Fruit fly (Drosophila melanogaster): ENCODE measurements around the gene sba.

sba gene

DNA sequence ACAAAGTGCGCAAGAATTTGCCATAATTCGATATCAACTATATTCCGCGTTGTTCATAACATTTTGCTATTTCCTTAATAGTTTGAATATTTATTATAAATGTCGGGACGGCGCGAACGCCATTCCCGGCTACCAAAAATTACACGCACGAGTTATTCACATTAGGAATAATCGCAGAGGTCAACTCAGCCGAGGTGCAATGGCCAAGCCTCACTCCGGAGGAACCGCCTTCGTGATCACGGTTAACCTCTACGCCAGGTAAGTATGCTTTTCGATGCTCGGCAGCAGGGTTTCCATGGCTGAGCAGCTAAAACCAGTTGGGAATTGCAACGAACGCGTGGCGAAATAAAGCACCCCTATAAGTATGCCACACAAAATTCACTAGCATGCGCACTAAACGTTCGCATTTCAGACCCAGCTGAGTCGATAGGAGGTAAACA, 63.4 kb downstream of the sba start (continued):
- peak; percentile 66 for TF ChIP-seq tup (GFP tag; optimal IDR thresholded peaks at IDR 0.05)
- TF ChIP-seq ase (GFP tag; IDR thresholded peaks at IDR 0.05), result peak; percentile 60; the same call in 1 of the 3 replicates
- peak; percentile 71 for TF ChIP-seq CG3163 (GFP tag; optimal IDR thresholded peaks at IDR 0.05)
- TF ChIP-seq Dp (GFP tag; optimal IDR thresholded peaks at IDR 0.05), result peak; percentile 11
- TF ChIP-seq bowl (GFP tag; IDR thresholded peaks at IDR 0.05), result peak; percentile 69
- TF ChIP-seq ci (GFP tag; IDR thresholded peaks at IDR 0.05), result peak; percentile 85
- TF ChIP-seq lola (GFP tag; optimal IDR thresholded peaks at IDR 0.05), result peak in 1 of 3 experiments; percentile 16
- TF ChIP-seq CG31224 (GFP tag; IDR thresholded peaks at IDR 0.05), result peak; percentile 37; the same call in 1 of the 2 replicates
- peak; percentile 45 for TF ChIP-seq Nf-YC (tag; optimal IDR thresholded peaks at IDR 0.05)
- TF ChIP-seq CG1602 (GFP tag; optimal IDR thresholded peaks at IDR 0.05), result peak; percentile 44
- TF ChIP-seq CG12391 (tag; optimal IDR thresholded peaks at IDR 0.05), result peak; percentile 32
- TF ChIP-seq E2f2 (GFP tag; IDR thresholded peaks at IDR 0.05), result peak; percentile 42; the same call in 1 of the 2 replicates
- peak; percentile 58; the same call in 2 of the 3 replicates for TF ChIP-seq dysf (GFP tag; IDR thresholded peaks at IDR 0.05)
- peak; percentile 59 for TF ChIP-seq ssp (GFP tag; IDR thresholded peaks at IDR 0.05)
- peak; percentile 55 for TF ChIP-seq CG10543 (GFP tag; optimal IDR thresholded peaks at IDR 0.05)
- peak; percentile 49 for TF ChIP-seq zen (tag; optimal IDR thresholded peaks at IDR 0.05)
- TF ChIP-seq CG5180 (GFP tag; optimal IDR thresholded peaks at IDR 0.05), result peak; percentile 28
- peak; percentile 36 for TF ChIP-seq CG15601 (tag; optimal IDR thresholded peaks at IDR 0.05)
- peak; percentile 65 for TF ChIP-seq fd64A (GFP tag; optimal IDR thresholded peaks at IDR 0.05)
- peak; percentile 66 for TF ChIP-seq Ptx1 (GFP tag; IDR thresholded peaks at IDR 0.05)
- TF ChIP-seq CG17612 (GFP tag; IDR thresholded peaks at IDR 0.05), result peak; percentile 41; the same call in 1 of the 2 replicates
- peak; percentile 83 for TF ChIP-seq CG6791 (GFP tag; IDR thresholded peaks at IDR 0.05; ENCODE audit: partially characterized antibody)
- peak; percentile 28 for TF ChIP-seq CG12236 (GFP tag; optimal IDR thresholded peaks at IDR 0.05)
- peak; percentile 58; the same call in 1 of the 2 replicates for TF ChIP-seq lmd (GFP tag; IDR thresholded peaks at IDR 0.05)
- peak; percentile 3 for TF ChIP-seq CG7556 (GFP tag; optimal IDR thresholded peaks at IDR 0.05)
- TF ChIP-seq dimm (GFP tag; IDR thresholded peaks at IDR 0.05), result peak; percentile 6; the same call in 1 of the 2 replicates
- peak; percentile 90 for TF ChIP-seq Ets65A (GFP tag)
- peak in 1 of 2 experiments; percentile 54 for TF ChIP-seq bsh (GFP tag; optimal IDR thresholded peaks at IDR 0.05)
- peak; percentile 46 for TF ChIP-seq stwl (tag; optimal IDR thresholded peaks at IDR 0.05)
- TF ChIP-seq HmgZ (tag; optimal IDR thresholded peaks at IDR 0.05), result peak; percentile 78
- TF ChIP-seq chinmo (GFP tag; IDR thresholded peaks at IDR 0.05; ENCODE audit: partially characterized antibody), result peak; percentile 90
- TF ChIP-seq her (GFP tag; optimal IDR thresholded peaks at IDR 0.05), result peak; percentile 77
- peak; percentile 26 for TF ChIP-seq CG6813 (GFP tag; optimal IDR thresholded peaks at IDR 0.05)
- TF ChIP-seq pho (GFP tag; optimal IDR thresholded peaks at IDR 0.05), result peak; percentile 70
- TF ChIP-seq Blimp-1 (GFP tag; optimal IDR thresholded peaks at IDR 0.05), result peak; percentile 33
- peak; percentile 80 for TF ChIP-seq caup (GFP tag; optimal IDR thresholded peaks at IDR 0.05; ENCODE audit: severe bottlenecking)
- TF ChIP-seq tin (GFP tag; optimal IDR thresholded peaks at IDR 0.05), result peak; percentile 46
- peak; percentile 43; the same call in 1 of the 2 replicates for TF ChIP-seq CG31441 (GFP tag; IDR thresholded peaks at IDR 0.05)
- peak; percentile 65 for TF ChIP-seq CG15269 (tag; optimal IDR thresholded peaks at IDR 0.05)
- peak; percentile 42; the same call in 2 of the 3 replicates for TF ChIP-seq croc (GFP tag; conservative IDR thresholded peaks at IDR 0.05)
- peak; percentile 66 for TF ChIP-seq CG1024 (GFP tag; IDR thresholded peaks at IDR 0.05)
- TF ChIP-seq eyg (GFP tag; optimal IDR thresholded peaks at IDR 0.05), result peak; percentile 44
- TF ChIP-seq B-H2 (GFP tag; optimal IDR thresholded peaks at IDR 0.05), result peak; percentile 63
- TF ChIP-seq CG9876 (GFP tag; optimal IDR thresholded peaks at IDR 0.05), result peak; percentile 56
- TF ChIP-seq kay (GFP tag; optimal IDR thresholded peaks at IDR 0.05), result peak; percentile 9
- peak; percentile 41 for TF ChIP-seq Fer1 (GFP tag; optimal IDR thresholded peaks at IDR 0.05)
- TF ChIP-seq CG8944 (GFP tag; optimal IDR thresholded peaks at IDR 0.05), result peak; percentile 71
- peak; percentile 88 for TF ChIP-seq Bgb (GFP tag; IDR thresholded peaks at IDR 0.05; ENCODE audit: partially characterized antibody)
- TF ChIP-seq Bdp1 (GFP tag; optimal IDR thresholded peaks at IDR 0.05), result peak; percentile 51

Measured in whole organism, embryonic.